Worm (Caenorhabditis elegans) whole organism, L3 larva: ENCODE results near the gene nhr-93.

Experiments
- R02D3.7 ChIP-seq: fragments of 150-350 bp; optimal IDR thresholded peaks from 2 replicates; lab custom pipeline; 2014; ENCODE audit warnings: missing biosample characterization, missing genetic modification characterization
- ZK546.5 ChIP-seq: sonication (generic microtip); optimal IDR thresholded peaks from 2 replicates; lab custom pipeline; 2017; ENCODE audit warnings: missing biosample characterization, missing genetic modification characterization
- aly-2 ChIP-seq: fragments of 150-350 bp; optimal IDR thresholded peaks from 2 replicates; lab custom pipeline; 2014; ENCODE audit warnings: missing biosample characterization, missing genetic modification characterization
- ama-1 ChIP-seq: fragments of 150-350 bp; optimal IDR thresholded peaks from 2 replicates; lab custom pipeline; 2018
- ceh-16 ChIP-seq: sonication (generic microtip); optimal IDR thresholded peaks from 2 replicates; lab custom pipeline; 2017; ENCODE audit warnings: missing biosample characterization, missing genetic modification characterization
- ceh-28 ChIP-seq: fragments of 150-350 bp; optimal IDR thresholded peaks from 2 replicates; lab custom pipeline; 2014; ENCODE audit warnings: missing biosample characterization, missing genetic modification reagents, missing genetic modification characterization
- ceh-9 ChIP-seq: sonication (generic microtip); optimal IDR thresholded peaks from 2 replicates; lab custom pipeline; 2018; ENCODE audit warnings: missing biosample characterization, missing genetic modification characterization
- daf-12 ChIP-seq: fragments of 150-350 bp; optimal IDR thresholded peaks from 2 replicates; lab custom pipeline; 2014; ENCODE audit warnings: missing biosample characterization, missing genetic modification reagents, missing genetic modification characterization
- egl-5 ChIP-seq: fragments of 150-350 bp; optimal IDR thresholded peaks from 2 replicates; lab custom pipeline; 2017; ENCODE audit warnings: missing biosample characterization, missing genetic modification reagents, missing genetic modification characterization, inconsistent platforms
- elt-1 ChIP-seq: fragments of 150-350 bp; optimal IDR thresholded peaks from 2 replicates; lab custom pipeline; 2014; ENCODE audit warnings: missing biosample characterization, missing genetic modification characterization
- elt-3 ChIP-seq, 3 experiments: fragments of 150-350 bp in 1 of 3; sonication (generic microtip) in 2 of 3; optimal IDR thresholded peaks; 2 replicates in 2 of 3; 4 replicates in 1 of 3; lab custom pipeline; 2014 to 2017; ENCODE audit warnings: missing biosample characterization in 3 of 3, missing genetic modification characterization in 3 of 3
- eor-1 ChIP-seq, 2 experiments: fragments of 150-350 bp; optimal IDR thresholded peaks; 2 replicates each; lab custom pipeline; 2014 to 2018; ENCODE audit warnings: missing biosample characterization in 2 of 2, missing genetic modification characterization in 2 of 2
- fkh-10 ChIP-seq: sonication (generic microtip); optimal IDR thresholded peaks from 2 replicates; lab custom pipeline; 2017; ENCODE audit warnings: missing biosample characterization, missing genetic modification reagents, missing genetic modification characterization
- fkh-2 ChIP-seq: fragments of 150-350 bp; optimal IDR thresholded peaks from 2 replicates; lab custom pipeline; 2014; ENCODE audit warnings: missing biosample characterization, missing genetic modification reagents, missing genetic modification characterization
- fos-1 ChIP-seq: fragments of 150-350 bp; optimal IDR thresholded peaks from 2 replicates; lab custom pipeline; 2014; ENCODE audit warnings: missing biosample characterization, missing genetic modification characterization
- hmg-11 ChIP-seq: sonication (generic microtip); optimal IDR thresholded peaks from 2 replicates; lab custom pipeline; 2016; ENCODE audit warnings: missing genetic modification characterization, missing compliant biosample characterization
- jun-1 ChIP-seq: fragments of 150-350 bp; optimal IDR thresholded peaks from 2 replicates; lab custom pipeline; 2014; ENCODE audit warnings: missing biosample characterization, missing genetic modification reagents, missing genetic modification characterization
- lin-39 ChIP-seq: fragments of 150-350 bp; optimal IDR thresholded peaks from 2 replicates; lab custom pipeline; 2018; ENCODE audit warnings: missing biosample characterization, missing genetic modification reagents, missing genetic modification characterization
- lsy-12 ChIP-seq: sonication (generic microtip); optimal IDR thresholded peaks from 2 replicates; lab custom pipeline; 2016; ENCODE audit warnings: mild to moderate bottlenecking, missing genetic modification characterization, missing compliant biosample characterization
- mml-1 ChIP-seq: fragments of 150-350 bp; sonication (generic microtip); optimal IDR thresholded peaks from 3 replicates; lab custom pipeline; 2014; ENCODE audit warnings: missing biosample characterization, missing genetic modification characterization
- nhr-11 ChIP-seq: fragments of 150-350 bp; optimal IDR thresholded peaks from 2 replicates; lab custom pipeline; 2014; ENCODE audit warnings: missing biosample characterization, missing genetic modification characterization
- nhr-12 ChIP-seq: fragments of 150-350 bp; optimal IDR thresholded peaks from 2 replicates; lab custom pipeline; 2014; ENCODE audit warnings: missing biosample characterization, missing genetic modification characterization
- nhr-237 ChIP-seq: fragments of 150-350 bp; optimal IDR thresholded peaks from 2 replicates; lab custom pipeline; 2014; ENCODE audit warnings: missing biosample characterization, missing genetic modification characterization
- nhr-25 ChIP-seq: sonication (generic microtip); optimal IDR thresholded peaks from 2 replicates; lab custom pipeline; 2017; ENCODE audit warnings: missing biosample characterization, missing genetic modification characterization
- nhr-28 ChIP-seq: fragments of 150-350 bp; optimal IDR thresholded peaks from 2 replicates; lab custom pipeline; 2014; ENCODE audit warnings: missing biosample characterization, missing genetic modification characterization
- nhr-43 ChIP-seq: sonication (generic microtip); optimal IDR thresholded peaks from 2 replicates; lab custom pipeline; 2016; ENCODE audit warnings: mild to moderate bottlenecking, missing genetic modification characterization, missing compliant biosample characterization; ENCODE audit not compliant: poor library complexity, severe bottlenecking
- nhr-67 ChIP-seq: fragments of 150-350 bp; optimal IDR thresholded peaks from 2 replicates; lab custom pipeline; 2014; ENCODE audit warnings: missing biosample characterization, missing genetic modification characterization
- nhr-76 ChIP-seq: fragments of 150-350 bp; sonication (generic microtip); optimal IDR thresholded peaks from 5 replicates; lab custom pipeline; 2014; ENCODE audit warnings: missing biosample characterization, missing genetic modification characterization
- nhr-77 ChIP-seq: fragments of 150-350 bp; optimal IDR thresholded peaks from 2 replicates; lab custom pipeline; 2014; ENCODE audit warnings: missing biosample characterization, missing genetic modification characterization
- pha-4 ChIP-seq: fragments of 150-350 bp; optimal IDR thresholded peaks from 2 replicates; lab custom pipeline; 2014; ENCODE audit warnings: missing biosample characterization, missing genetic modification reagents, missing genetic modification characterization
- pqm-1 ChIP-seq: fragments of 150-350 bp; optimal IDR thresholded peaks from 2 replicates; lab custom pipeline; 2017; ENCODE audit warnings: missing biosample characterization, missing genetic modification characterization, inconsistent platforms
- sea-2 ChIP-seq: fragments of 150-350 bp; sonication (generic microtip); optimal IDR thresholded peaks from 4 replicates; lab custom pipeline; 2014; ENCODE audit warnings: missing biosample characterization, missing genetic modification reagents, missing genetic modification characterization
- skn-1 ChIP-seq: fragments of 150-350 bp; optimal IDR thresholded peaks from 2 replicates; lab custom pipeline; 2014; ENCODE audit warnings: missing biosample characterization, missing genetic modification characterization
- snpc-4 ChIP-seq: fragments of 150-350 bp; optimal IDR thresholded peaks from 2 replicates; lab custom pipeline; 2014; ENCODE audit warnings: missing biosample characterization, missing genetic modification characterization
- zag-1 ChIP-seq: fragments of 150-350 bp; optimal IDR thresholded peaks from 2 replicates; lab custom pipeline; 2014; ENCODE audit warnings: missing biosample characterization, missing genetic modification characterization
- ztf-11 ChIP-seq: fragments of 150-350 bp; optimal IDR thresholded peaks from 2 replicates; lab custom pipeline; 2014; ENCODE audit warnings: missing biosample characterization, missing genetic modification characterization
- ztf-4 ChIP-seq: fragments of 150-350 bp; optimal IDR thresholded peaks from 2 replicates; lab custom pipeline; 2014; ENCODE audit warnings: missing biosample characterization, missing genetic modification characterization

nhr-93 gene

DNA sequence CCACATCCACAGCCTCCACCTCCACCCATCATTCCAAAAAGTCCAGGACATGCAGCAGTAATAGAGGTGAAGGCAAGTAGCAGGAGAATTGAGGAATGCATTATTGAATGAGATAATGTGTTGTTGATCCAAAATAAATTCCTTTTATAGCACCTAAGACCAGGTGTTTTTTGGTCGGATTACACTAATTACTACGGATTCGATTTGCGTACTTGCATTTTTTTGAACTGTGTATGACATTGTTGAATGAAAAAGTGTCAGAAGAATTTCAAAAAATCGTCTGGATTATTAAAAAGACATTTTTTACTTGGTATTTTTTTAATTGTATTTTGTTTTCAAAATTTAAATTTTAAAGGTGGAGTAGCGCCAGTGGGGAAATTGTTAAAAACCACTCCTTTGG, 13.6 kb upstream of the nhr-93 start, which contains the start of gene grl-28:
Gene grl-28 (minus strand): TSS at position 101 of the 400 bp plus-strand sequence.
- TF ChIP-seq hmg-11 (tag; lab: Kevin White, UChicago) (no peak), elt-3 (tag; optimal IDR thresholded peaks at IDR 0.05; lab: Kevin White, UChicago) (no peak), snpc-4 (tag; lab: Kevin White, UChicago) (no peak), pqm-1 (tag; lab: Kevin White, UChicago) (no peak), mml-1 (tag; lab: Kevin White, UChicago) (no peak), nhr-43 (tag; lab: Kevin White, UChicago) (no peak), ztf-11 (tag; lab: Kevin White, UChicago) (no peak), daf-12 (no peak), ama-1 (lab: Kevin White, UChicago) (no peak), ceh-9 (tag; lab: Kevin White, UChicago) (no peak), jun-1 (no peak), zag-1 (tag; lab: Kevin White, UChicago) (no peak), nhr-77 (tag; lab: Kevin White, UChicago) (no peak), egl-5 (tag; lab: Kevin White, UChicago) (no peak), nhr-67 (tag; lab: Kevin White, UChicago) (no peak), elt-1 (tag; lab: Kevin White, UChicago) (no peak)
- TF ChIP-seq, all 47 proteins: peak for 0

- TF ChIP-seq nhr-28: no peak
Measured at ce11 chrV:3549553-3549952, 11.3 kb upstream of the nhr-93 start, which contains the start of gene sri-21. Gene sri-21, plus strand, starts transcription at chrV:3549853.

- TF ChIP-seq nhr-28 (no peak), ceh-16 (no peak), skn-1 (tag; lab: Kevin White, UChicago) (no peak), nhr-76 (no peak), ceh-9 (tag; lab: Kevin White, UChicago) (no peak), ama-1 (lab: Kevin White, UChicago) (no peak), fos-1 (tag; lab: Kevin White, UChicago) (no peak), snpc-4 (tag; lab: Kevin White, UChicago) (no peak), nhr-12 (tag; lab: Kevin White, UChicago) (no peak), pqm-1 (tag; lab: Kevin White, UChicago) (no peak), hmg-11 (tag; lab: Kevin White, UChicago) (no peak), nhr-11 (tag; lab: Kevin White, UChicago) (no peak), sea-2 (no peak)
Measured at ce11 chrV:3548798-3549197, 10.6 kb upstream of the nhr-93 start, which contains the start of gene srw-130. Gene srw-130, minus strand, starts transcription at chrV:3548898.

- TF ChIP-seq elt-3 (tag; optimal IDR thresholded peaks at IDR 0.05; lab: Kevin White, UChicago) (no peak), aly-2 (no peak), nhr-77 (tag; lab: Kevin White, UChicago) (no peak), ZK546.5 (tag; lab: Kevin White, UChicago) (no peak), mml-1 (tag; lab: Kevin White, UChicago) (no peak), lin-39 (tag; lab: Kevin White, UChicago) (no peak), lsy-12 (tag; lab: Kevin White, UChicago) (no peak), nhr-237 (no peak), ztf-11 (tag; lab: Kevin White, UChicago) (no peak), R02D3.7 (tag; lab: Kevin White, UChicago) (no peak), fkh-2 (tag; lab: Kevin White, UChicago) (no peak), ceh-28 (no peak), jun-1 (no peak), ztf-4 (tag; lab: Kevin White, UChicago) (no peak), nhr-76 (no peak)
Measured at ce11 chrV:3546517-3546916, 8.3 kb upstream of the nhr-93 start, which contains the start of gene srbc-68. Gene srbc-68, minus strand, starts transcription at chrV:3546617.

DNA sequence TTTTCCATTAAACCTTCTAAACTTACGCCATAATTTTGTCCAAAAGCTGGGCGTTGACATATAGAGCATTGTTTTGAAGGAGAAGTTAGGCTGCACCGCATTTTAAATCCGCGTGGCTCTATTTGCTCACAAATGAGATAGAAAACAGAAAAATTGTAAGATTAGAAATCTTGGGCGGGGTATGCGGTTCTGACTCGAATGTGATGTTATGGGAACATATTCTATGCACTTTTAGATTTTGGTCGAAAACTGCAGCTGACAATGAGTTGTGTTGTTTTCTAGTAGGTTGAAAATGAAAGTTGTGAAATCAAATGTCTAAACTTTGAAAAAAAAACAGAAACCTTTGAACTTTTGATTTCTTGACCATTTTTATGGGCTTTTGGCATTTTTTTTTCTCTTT, 5.1 kb upstream of the nhr-93 start, which contains the start of gene nhr-222:
Gene nhr-222 (minus strand): TSS at position 101 of the 400 bp plus-strand sequence.
- no peak for TF ChIP-seq pha-4 (tag; lab: Kevin White, UChicago)
- TF ChIP-seq fkh-10 (GFP tag; lab: Kevin White, UChicago): no peak
- TF ChIP-seq egl-5 (tag; lab: Kevin White, UChicago): no peak
- TF ChIP-seq nhr-25: no peak
- no peak for TF ChIP-seq nhr-11 (tag; lab: Kevin White, UChicago)
- TF ChIP-seq zag-1 (tag; lab: Kevin White, UChicago): no peak
- no peak for TF ChIP-seq fos-1 (tag; lab: Kevin White, UChicago)
- no peak for TF ChIP-seq eor-1 (tag; optimal IDR thresholded peaks at IDR 0.05; lab: Kevin White, UChicago)
